Fruit fly (Drosophila melanogaster) whole organism, wandering third instar larva: ENCODE results near the gene Rab26.

Source experiments
- Abd-B ChIP-seq: fragments of >200 bp; optimal IDR thresholded peaks from 2 replicates; lab custom pipeline; 2017; ENCODE audit warnings: missing biosample characterization, missing genetic modification characterization
- CG32264 ChIP-seq: fragments of 200-800 bp; sonication (Bioruptor generic); optimal IDR thresholded peaks from 2 replicates; lab custom pipeline; 2016; ENCODE audit warnings: missing biosample characterization, missing genetic modification characterization
- CG9705 ChIP-seq: fragments of 200-800 bp; sonication (Bioruptor generic); optimal IDR thresholded peaks from 2 replicates; lab custom pipeline; 2018; ENCODE audit warnings: missing biosample characterization, mild to moderate bottlenecking, missing genetic modification characterization
- Dif ChIP-seq: fragments of 200-275, 200-300 bp; sonication (Bioruptor generic); optimal IDR thresholded peaks from 2 replicates; lab custom pipeline; 2018; ENCODE audit warnings: missing biosample characterization, missing genetic modification characterization; ENCODE audit not compliant: partially characterized antibody
- GATAd ChIP-seq: sonication (Bioruptor generic); optimal IDR thresholded peaks from 2 replicates; lab custom pipeline; 2016; ENCODE audit warnings: missing biosample characterization, missing genetic modification characterization
- HLH106 ChIP-seq: fragments of 200-800 bp; optimal IDR thresholded peaks from 3 replicates; lab custom pipeline; 2019; ENCODE audit warnings: missing biosample characterization, mild to moderate bottlenecking, missing genetic modification characterization, moderate library complexity
- Hnf4 ChIP-seq: fragments of 200-800 bp; sonication (Bioruptor generic); optimal IDR thresholded peaks from 2 replicates; lab custom pipeline; 2016; ENCODE audit warnings: missing biosample characterization, mild to moderate bottlenecking, missing genetic modification characterization
- Hr78 ChIP-seq: fragments of >200 bp; optimal IDR thresholded peaks from 2 replicates; lab custom pipeline; 2017; ENCODE audit warnings: missing biosample characterization, missing genetic modification characterization
- Hr83 ChIP-seq: fragments of 200-300 bp; sonication (Bioruptor generic); optimal IDR thresholded peaks from 2 replicates; lab custom pipeline; 2016; ENCODE audit warnings: missing biosample characterization, mild to moderate bottlenecking, missing genetic modification characterization, moderate library complexity; ENCODE audit not compliant: poor library complexity, severe bottlenecking
- Jra ChIP-seq: sonication (Bioruptor generic); optimal IDR thresholded peaks from 2 replicates; lab custom pipeline; 2016; ENCODE audit warnings: missing biosample characterization, missing genetic modification characterization
- Myc ChIP-seq: fragments of >200 bp; optimal IDR thresholded peaks from 2 replicates; lab custom pipeline; 2017
- OdsH ChIP-seq: fragments of 200-800 bp; sonication (Bioruptor generic); optimal IDR thresholded peaks from 2 replicates; lab custom pipeline; 2016; ENCODE audit warnings: missing biosample characterization, mild to moderate bottlenecking, missing genetic modification characterization
- Rel ChIP-seq, 2 experiments: fragments of 200-800 bp; sonication (Bioruptor generic) in 1 of 2; optimal IDR thresholded peaks; 2 replicates in 1 of 2; 3 replicates in 1 of 2; lab custom pipeline; 2016 to 2019; ENCODE audit warnings: mild to moderate bottlenecking in 2 of 2, missing biosample characterization in 2 of 2, missing genetic modification characterization in 2 of 2, moderate library complexity in 1 of 2
- Sp1 ChIP-seq: fragments of 200-800 bp; sonication (Bioruptor generic); optimal IDR thresholded peaks from 3 replicates; lab custom pipeline; 2019; ENCODE audit warnings: missing biosample characterization, mild to moderate bottlenecking, missing genetic modification characterization, moderate library complexity
- Vsx2 ChIP-seq: fragments of 200-300, 225-300 bp; sonication (Bioruptor generic); optimal IDR thresholded peaks from 2 replicates; lab custom pipeline; 2018; ENCODE audit warnings: missing biosample characterization, missing genetic modification characterization; ENCODE audit not compliant: partially characterized antibody
- br ChIP-seq: fragments of 200-800 bp; sonication (Bioruptor generic); optimal IDR thresholded peaks from 2 replicates; lab custom pipeline; 2016; ENCODE audit warnings: missing biosample characterization, missing genetic modification characterization
- brk ChIP-seq: fragments of 200-800 bp; sonication (Bioruptor generic); optimal IDR thresholded peaks from 2 replicates; lab custom pipeline; 2016; ENCODE audit warnings: missing biosample characterization, mild to moderate bottlenecking, missing genetic modification characterization
- dl ChIP-seq, 2 experiments: fragments of 175-275, 200-275 bp in 1 of 2; fragments of 200-275 bp in 1 of 2; sonication (Bioruptor generic); optimal IDR thresholded peaks; lab custom pipeline; 2018; ENCODE audit warnings: mild to moderate bottlenecking in 2 of 2, missing biosample characterization in 2 of 2, missing genetic modification characterization in 2 of 2, moderate library complexity in 2 of 2; ENCODE audit not compliant: partially characterized antibody in 2 of 2, insufficient read depth in 1 of 2
- dmrt93B ChIP-seq: fragments of 200-800 bp; sonication (Bioruptor generic); optimal IDR thresholded peaks from 2 replicates; lab custom pipeline; 2018; ENCODE audit warnings: missing biosample characterization, mild to moderate bottlenecking, missing genetic modification characterization
- dsf ChIP-seq: sonication (Bioruptor generic); optimal IDR thresholded peaks from 2 replicates; lab custom pipeline; 2016; ENCODE audit warnings: missing biosample characterization, missing genetic modification characterization, borderline replicate concordance
- ey ChIP-seq: fragments of 200-800 bp; sonication (Bioruptor generic); optimal IDR thresholded peaks from 2 replicates; lab custom pipeline; 2016; ENCODE audit warnings: missing biosample characterization, missing genetic modification characterization
- foxo ChIP-seq, 2 experiments: fragments of 200-800 bp; sonication (Bioruptor generic); optimal IDR thresholded peaks; 2 replicates in 1 of 2; 3 replicates in 1 of 2; lab custom pipeline; 2016 to 2017; ENCODE audit warnings: missing biosample characterization in 2 of 2, missing genetic modification characterization in 2 of 2
- fru ChIP-seq: fragments of 200-800 bp; sonication (Bioruptor generic); optimal IDR thresholded peaks from 3 replicates; lab custom pipeline; 2016; ENCODE audit warnings: missing biosample characterization, mild to moderate bottlenecking, missing genetic modification characterization
- h ChIP-seq: fragments of 200-800 bp; sonication (Bioruptor generic); optimal IDR thresholded peaks from 3 replicates; lab custom pipeline; 2016; ENCODE audit warnings: missing biosample characterization, mild to moderate bottlenecking, missing genetic modification characterization
- lola ChIP-seq: fragments of >200 bp; optimal IDR thresholded peaks from 2 replicates; lab custom pipeline; 2017; ENCODE audit warnings: missing biosample characterization, missing genetic modification characterization
- pan ChIP-seq: fragments of >200 bp; optimal IDR thresholded peaks from 2 replicates; lab custom pipeline; 2017
- psq ChIP-seq: fragments of 200-800 bp; sonication (Bioruptor generic); optimal IDR thresholded peaks from 3 replicates; lab custom pipeline; 2017; ENCODE audit warnings: missing biosample characterization, mild to moderate bottlenecking, missing genetic modification characterization, moderate library complexity
- rgr ChIP-seq: fragments of 200-800 bp; sonication (Bioruptor generic); optimal IDR thresholded peaks from 3 replicates; lab custom pipeline; 2016; ENCODE audit warnings: missing biosample characterization, mild to moderate bottlenecking, missing genetic modification characterization
- sage ChIP-seq: fragments of 200-800 bp; sonication (Bioruptor generic); optimal IDR thresholded peaks from 2 replicates; lab custom pipeline; 2016; ENCODE audit warnings: missing biosample characterization, mild to moderate bottlenecking, missing genetic modification characterization
- sv ChIP-seq: fragments of 200-800 bp; sonication (Bioruptor generic); optimal IDR thresholded peaks from 3 replicates; lab custom pipeline; 2016; ENCODE audit warnings: missing biosample characterization, missing genetic modification characterization
- usp ChIP-seq: fragments of >200 bp; optimal IDR thresholded peaks from 2 replicates; lab custom pipeline; 2017; ENCODE audit warnings: missing biosample characterization, missing genetic modification characterization
- woc ChIP-seq: sonication (Bioruptor generic); optimal IDR thresholded peaks from 2 replicates; lab custom pipeline; 2016; ENCODE audit warnings: missing biosample characterization, mild to moderate bottlenecking, missing genetic modification characterization

Gene Rab26

dm6 chr3L:21318474-21318873 lies at the start of gene Rab26:
TSS of gene Rab26 (plus strand) at chr3L:21318774.
- TF ChIP-seq dmrt93B (GFP tag; lab: Kevin White, UChicago) = no peak
- TF ChIP-seq fru (GFP tag; lab: Kevin White, UChicago) = no peak
- TF ChIP-seq woc (GFP tag; lab: Kevin White, UChicago) = no peak

- no peak for TF ChIP-seq psq (GFP tag; lab: Kevin White, UChicago)
- no peak for TF ChIP-seq Hr78 (GFP tag; lab: Kevin White, UChicago)
- no peak for TF ChIP-seq sv
- no peak for TF ChIP-seq GATAd
- no peak for TF ChIP-seq ey (GFP tag; lab: Kevin White, UChicago)
- no peak for TF ChIP-seq Abd-B
Measured at dm6 chr3L:21270480-21270879, 48.1 kb upstream of the Rab26 start, which contains the start of gene CG9389. TSS of gene CG9389 (minus strand) at chr3L:21270580.

- no peak for TF ChIP-seq usp
- no peak for TF ChIP-seq sage (GFP tag; lab: Kevin White, UChicago)
- TF ChIP-seq foxo (GFP tag; optimal IDR thresholded peaks at IDR 0.05; lab: Kevin White, UChicago) = no peak
- TF ChIP-seq Dif = no peak
- no peak for TF ChIP-seq Hr83 (GFP tag; lab: Kevin White, UChicago)
- no peak for TF ChIP-seq woc (GFP tag; lab: Kevin White, UChicago)
Measured at dm6 chr3L:21273504-21273903, 45.1 kb upstream of the Rab26 start.

- no peak for TF ChIP-seq Hr83 (GFP tag; lab: Kevin White, UChicago)
- TF ChIP-seq h (GFP tag; lab: Kevin White, UChicago) = peak; percentile 53
- TF ChIP-seq foxo (GFP tag; optimal IDR thresholded peaks at IDR 0.05; lab: Kevin White, UChicago) = no peak
- no peak for TF ChIP-seq Rel (GFP tag; optimal IDR thresholded peaks at IDR 0.05; lab: Kevin White, UChicago)
- TF ChIP-seq Rel (tag; optimal IDR thresholded peaks at IDR 0.05; lab: Kevin White, UChicago) = no peak
- no peak for TF ChIP-seq Vsx2 (GFP tag; lab: Kevin White, UChicago)
- no peak for TF ChIP-seq Abd-B
- no peak for TF ChIP-seq CG32264 (GFP tag; lab: Kevin White, UChicago)
- TF ChIP-seq, all 38 proteins: peak for 1
Measured at dm6 chr3L:21275921-21276295, 42.7 kb upstream of the Rab26 start.

- peak; percentile 24 for TF ChIP-seq dmrt93B (GFP tag; lab: Kevin White, UChicago)
- no peak for TF ChIP-seq CG9705
- TF ChIP-seq fru (GFP tag; lab: Kevin White, UChicago) = peak; percentile 60
- TF ChIP-seq Sp1 = peak; percentile 48
- peak; percentile 50 for TF ChIP-seq ey (GFP tag; lab: Kevin White, UChicago)
- TF ChIP-seq Jra (GFP tag; lab: Kevin White, UChicago) = peak; percentile 37
- peak; percentile 30 for TF ChIP-seq psq (GFP tag; lab: Kevin White, UChicago)
- TF ChIP-seq sv = peak; percentile 67
- peak; percentile 6 for TF ChIP-seq dsf
- peak; percentile 51 for TF ChIP-seq rgr (GFP tag; lab: Kevin White, UChicago)
- peak; percentile 58 for TF ChIP-seq h (GFP tag; lab: Kevin White, UChicago)
- TF ChIP-seq Myc = peak; percentile 15
- TF ChIP-seq lola (GFP tag; lab: Kevin White, UChicago) = no peak
- peak; percentile 57 for TF ChIP-seq woc (GFP tag; lab: Kevin White, UChicago)
- TF ChIP-seq brk (GFP tag; lab: Kevin White, UChicago) = no peak
- TF ChIP-seq dl (GFP tag; optimal IDR thresholded peaks at IDR 0.05; lab: Kevin White, UChicago; ENCODE audit: insufficient read depth in 1 of 2, partially characterized antibody in 2 of 2) = no peak
- TF ChIP-seq usp = no peak
- TF ChIP-seq br (GFP tag; lab: Kevin White, UChicago) = peak; percentile 33
- no peak for TF ChIP-seq GATAd
- peak; percentile 40 for TF ChIP-seq HLH106 (tag; lab: Kevin White, UChicago)
- peak; percentile 39 for TF ChIP-seq Hnf4 (GFP tag; lab: Kevin White, UChicago)
- no peak for TF ChIP-seq pan
- peak; percentile 57 for TF ChIP-seq OdsH
- TF ChIP-seq foxo (GFP tag; optimal IDR thresholded peaks at IDR 0.05; lab: Kevin White, UChicago) = peak in 1 of 2 experiments; percentile 65
- peak; percentile 32 for TF ChIP-seq Dif
- TF ChIP-seq, all 38 proteins: peak for 18
Measured at dm6 chr3L:21276296-21277257, 42.0 kb upstream of the Rab26 start.
